Worm (Caenorhabditis elegans) whole organism, L2 larva: Measurements from ENCODE around the gene pptr-1.

Source experiments
- F13H6.1 ChIP-seq: sonication (generic microtip); optimal IDR thresholded peaks from 2 replicates; lab custom pipeline; 2016; ENCODE audit warnings: missing genetic modification characterization, missing compliant biosample characterization
- zag-1 ChIP-seq: fragments of 150-350 bp; optimal IDR thresholded peaks from 2 replicates; lab custom pipeline; 2014; ENCODE audit warnings: missing biosample characterization, missing genetic modification characterization

ce11 chrV:16352282-16352681 lies 5.0 kb upstream of the pptr-1 start:
- TF ChIP-seq zag-1 (no peak), F13H6.1 (tag; lab: Kevin White, UChicago) (peak; percentile 56)
